Fruit fly (Drosophila melanogaster): ENCODE data around the gene kto.
A peak's percentile ranks its signal among the peaks of the same experiment; 100 is the strongest.

The kto gene

DNA sequence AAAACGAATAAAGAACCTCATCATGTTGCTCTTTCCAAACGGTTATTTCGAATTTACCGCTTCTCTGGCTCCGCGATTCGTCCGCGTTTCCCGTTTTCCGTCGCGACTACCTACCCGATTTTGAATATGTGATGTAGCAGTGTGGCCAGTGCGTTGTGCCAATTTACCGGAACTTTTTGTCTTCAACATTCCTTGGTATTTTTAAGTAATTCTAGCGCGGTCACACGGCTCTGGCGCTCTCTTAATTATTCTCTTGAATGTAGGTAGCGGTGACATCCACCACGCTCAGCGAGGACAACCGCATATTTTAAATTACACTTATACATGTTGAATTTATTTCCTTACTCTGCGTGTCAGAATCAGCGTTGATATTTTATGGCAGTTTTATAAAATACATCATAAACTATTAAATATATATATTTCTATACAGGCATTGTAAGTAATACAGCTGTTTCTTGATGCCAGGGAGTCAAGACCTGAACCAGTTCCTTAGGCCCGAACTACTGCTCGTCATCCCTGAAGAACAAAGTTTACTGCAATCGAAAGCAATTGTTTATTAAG, 42.9 kb upstream of the kto start, which contains the start of the genes CG42637, Gyc76C and SREBP (continued):
- TF ChIP-seq caup (GFP tag; optimal IDR thresholded peaks at IDR 0.05; ENCODE audit: severe bottlenecking) (peak; percentile 47), HmgZ (tag; optimal IDR thresholded peaks at IDR 0.05) (peak; percentile 63), CG7271 (tag; optimal IDR thresholded peaks at IDR 0.05) (no peak), CG3281 (GFP tag; optimal IDR thresholded peaks at IDR 0.05) (no peak), CrebB (tag; optimal IDR thresholded peaks at IDR 0.05) (peak; percentile 60), dm (GFP tag; optimal IDR thresholded peaks at IDR 0.05) (no peak), CG16863 (GFP tag; optimal IDR thresholded peaks at IDR 0.05) (no peak), prd (optimal IDR thresholded peaks at IDR 0.05) (no peak), prd (GFP tag; IDR thresholded peaks at IDR 0.05) (no peak), CG10959 (GFP tag; IDR thresholded peaks at IDR 0.05) (no peak), lmd (GFP tag; IDR thresholded peaks at IDR 0.05) (no peak), sim (GFP tag; IDR thresholded peaks at IDR 0.05) (no peak), CG6175 (GFP tag; IDR thresholded peaks at IDR 0.05) (0 out of 3 replicates have a peak, but pooled peaks have one; percentile 16), CkIIα-i1 (GFP tag; IDR thresholded peaks at IDR 0.05) (no peak), CG3065 (GFP tag; optimal IDR thresholded peaks at IDR 0.05) (no peak), CG30403 (GFP tag; optimal IDR thresholded peaks at IDR 0.05) (no peak), CG4282 (GFP tag; optimal IDR thresholded peaks at IDR 0.05) (no peak), CG8765 (GFP tag; IDR thresholded peaks at IDR 0.05) (0 out of 2 replicates have a peak, but pooled peaks have one; percentile 10), YL-1 (GFP tag; optimal IDR thresholded peaks at IDR 0.05) (no peak), CG5245 (GFP tag; optimal IDR thresholded peaks at IDR 0.05) (no peak), CG34376 (GFP tag; optimal IDR thresholded peaks at IDR 0.05) (peak; percentile 19), repo (GFP tag; optimal IDR thresholded peaks at IDR 0.05) (peak; percentile 12), CG12769 (tag; optimal IDR thresholded peaks at IDR 0.05) (no peak), Hmr (GFP tag; optimal IDR thresholded peaks at IDR 0.05) (peak; percentile 69), CG14050 (GFP tag; IDR thresholded peaks at IDR 0.05) (no peak), bsh (GFP tag; optimal IDR thresholded peaks at IDR 0.05) (no peak), CG12104 (GFP tag; optimal IDR thresholded peaks at IDR 0.05) (peak; percentile 10), kay (GFP tag; optimal IDR thresholded peaks at IDR 0.05) (no peak), CG8089 (GFP tag; optimal IDR thresholded peaks at IDR 0.05) (no peak), CG4617 (GFP tag; optimal IDR thresholded peaks at IDR 0.05; ENCODE audit: borderline replicate concordance) (peak; percentile 38), fru (optimal IDR thresholded peaks at IDR 0.05) (no peak), CG13775 (GFP tag; optimal IDR thresholded peaks at IDR 0.05) (no peak), CG11695 (GFP tag; IDR thresholded peaks at IDR 0.05) (no peak), trh (GFP tag; optimal IDR thresholded peaks at IDR 0.05) (no peak), maf-S (GFP tag; optimal IDR thresholded peaks at IDR 0.05) (no peak), sob (GFP tag; IDR thresholded peaks at IDR 0.05) (no peak; the same call in 1 of the 2 replicates), CG12071 (GFP tag; optimal IDR thresholded peaks at IDR 0.05) (peak; percentile 6), CG17912 (GFP tag; optimal IDR thresholded peaks at IDR 0.05) (no peak), tgo (GFP tag; IDR thresholded peaks at IDR 0.05) (no peak), lbe (GFP tag; optimal IDR thresholded peaks at IDR 0.05) (peak; percentile 47), Fer1 (GFP tag; optimal IDR thresholded peaks at IDR 0.05) (no peak), CG4424 (GFP tag; optimal IDR thresholded peaks at IDR 0.05) (peak; percentile 2), CG13287 (GFP tag; IDR thresholded peaks at IDR 0.05; ENCODE audit: partially characterized antibody) (peak; percentile 48), CG14710 (tag; optimal IDR thresholded peaks at IDR 0.05) (peak; percentile 72), CG12155 (GFP tag; optimal IDR thresholded peaks at IDR 0.05) (no peak), sqz (GFP tag; optimal IDR thresholded peaks at IDR 0.05) (no peak), CG11398 (GFP tag; optimal IDR thresholded peaks at IDR 0.05) (no peak), vvl (GFP tag; IDR thresholded peaks at IDR 0.05) (peak; percentile 77), phol (tag; optimal IDR thresholded peaks at IDR 0.05) (peak; percentile 36), BtbVII (GFP tag; optimal IDR thresholded peaks at IDR 0.05) (no peak), ttk (GFP tag; IDR thresholded peaks at IDR 0.05) (no peak), D19B (GFP tag; optimal IDR thresholded peaks at IDR 0.05) (no peak)

Measured in whole organism, embryonic.